Worm (Caenorhabditis elegans) whole organism, young adult: ENCODE data around the gene nmad-1.

ENCODE experiments used
- B0261.1 ChIP-seq: sonication (generic microtip); optimal IDR thresholded peaks from 2 replicates; lab custom pipeline; 2016; ENCODE audit warnings: mild to moderate bottlenecking, missing genetic modification characterization, moderate library complexity, missing compliant biosample characterization
- D2030.7 ChIP-seq: fragments of 200-800 bp; sonication (Bioruptor generic); IDR thresholded peaks from 2 replicates; pipeline ENCODE4 v1.3.6; 2022; ENCODE audit warnings: missing genetic modification reagents, missing genetic modification characterization, missing compliant biosample characterization
- F23B12.7 ChIP-seq: sonication (generic microtip); optimal IDR thresholded peaks from 2 replicates; lab custom pipeline; 2017; ENCODE audit warnings: missing genetic modification characterization, mild to moderate bottlenecking, missing compliant biosample characterization, antibody characterized with exemption, moderate library complexity; ENCODE audit not compliant: insufficient read depth
- F33H1.4 ChIP-seq: fragments of 200-800 bp; sonication (Bioruptor generic); IDR thresholded peaks from 2 replicates; pipeline ENCODE4 v1.3.6; 2022; ENCODE audit warnings: missing genetic modification reagents, missing genetic modification characterization, missing compliant biosample characterization
- F39B2.1 ChIP-seq: fragments of 200-800 bp; sonication (Bioruptor generic); IDR thresholded peaks from 2 replicates; pipeline ENCODE4 v1.3.6; 2022; ENCODE audit warnings: missing genetic modification reagents, missing genetic modification characterization, missing compliant biosample characterization
- F52B5.7 ChIP-seq: sonication (generic microtip); optimal IDR thresholded peaks from 2 replicates; lab custom pipeline; 2016; ENCODE audit warnings: mild to moderate bottlenecking, missing genetic modification characterization, missing compliant biosample characterization
- F57C9.4 ChIP-seq: sonication (generic microtip); optimal IDR thresholded peaks from 2 replicates; lab custom pipeline; 2017; ENCODE audit warnings: mild to moderate bottlenecking, missing genetic modification characterization, missing compliant biosample characterization
- K12H6.12 ChIP-seq: fragments of 200-800 bp; sonication (Bioruptor generic); optimal IDR thresholded peaks from 2 replicates; lab custom pipeline; 2018; ENCODE audit warnings: mild to moderate bottlenecking, missing genetic modification characterization, missing compliant biosample characterization
- Y53F4B.3 ChIP-seq: fragments of 200-800 bp; sonication (Bioruptor generic); IDR thresholded peaks from 2 replicates; pipeline ENCODE4 v1.3.6; 2022; ENCODE audit warnings: missing genetic modification reagents, missing genetic modification characterization, missing compliant biosample characterization
- Y56A3A.18 ChIP-seq: fragments of 200-800 bp; sonication (Bioruptor generic); IDR thresholded peaks from 2 replicates; pipeline ENCODE4 v1.3.6; 2022; ENCODE audit warnings: missing genetic modification reagents, missing genetic modification characterization, missing compliant biosample characterization
- aptf-2 ChIP-seq: fragments of 200-800 bp; sonication (Bioruptor generic); conservative IDR thresholded peaks from 2 replicates; pipeline ENCODE4 v1.3.6; 2022; ENCODE audit warnings: missing genetic modification reagents, missing genetic modification characterization, missing compliant biosample characterization
- attf-5 ChIP-seq: fragments of 200-800 bp; sonication (Bioruptor generic); optimal IDR thresholded peaks from 2 replicates; lab custom pipeline; 2018; ENCODE audit warnings: mild to moderate bottlenecking, missing genetic modification characterization, missing compliant biosample characterization
- ceh-100 ChIP-seq: fragments of 200-800 bp; sonication (Bioruptor generic); IDR thresholded peaks from 2 replicates; pipeline ENCODE4 v1.3.6; 2022; ENCODE audit warnings: missing genetic modification reagents, missing genetic modification characterization, missing compliant biosample characterization
- ceh-40 ChIP-seq: fragments of 200-800 bp; sonication (Bioruptor generic); IDR thresholded peaks from 2 replicates; pipeline ENCODE4 v1.3.6; 2022; ENCODE audit warnings: missing genetic modification characterization, missing compliant biosample characterization
- ceh-58 ChIP-seq: fragments of 200-800 bp; sonication (Bioruptor generic); IDR thresholded peaks from 2 replicates; pipeline ENCODE4 v1.3.6; 2022; ENCODE audit warnings: missing genetic modification characterization, missing compliant biosample characterization
- ceh-91 ChIP-seq: fragments of 200-800 bp; sonication (Bioruptor generic); IDR thresholded peaks from 2 replicates; pipeline ENCODE4 v1.3.6; 2022; ENCODE audit warnings: missing genetic modification reagents, missing genetic modification characterization, missing compliant biosample characterization
- dox-1 ChIP-seq: fragments of 200-800 bp; sonication (Bioruptor generic); IDR thresholded peaks from 2 replicates; pipeline ENCODE4 v1.3.6; 2022; ENCODE audit warnings: missing genetic modification reagents, missing genetic modification characterization, missing compliant biosample characterization
- dpff-1 ChIP-seq: sonication (generic microtip); optimal IDR thresholded peaks from 2 replicates; lab custom pipeline; 2017; ENCODE audit warnings: mild to moderate bottlenecking, missing genetic modification characterization, missing compliant biosample characterization
- efl-1 ChIP-seq: fragments of 150-350 bp; optimal IDR thresholded peaks from 2 replicates; lab custom pipeline; 2014; ENCODE audit warnings: missing biosample characterization, missing genetic modification reagents, missing genetic modification characterization
- egl-18 ChIP-seq: fragments of 200-800 bp; sonication (Bioruptor generic); IDR thresholded peaks from 2 replicates; pipeline ENCODE4 v1.3.6; 2022; ENCODE audit warnings: missing genetic modification reagents, missing genetic modification characterization, missing compliant biosample characterization
- ets-4 ChIP-seq: fragments of 200-800 bp; sonication (Bioruptor generic); optimal IDR thresholded peaks from 2 replicates; lab custom pipeline; 2018; ENCODE audit warnings: mild to moderate bottlenecking, missing genetic modification characterization, missing compliant biosample characterization
- fkh-3 ChIP-seq: sonication (generic microtip); optimal IDR thresholded peaks from 2 replicates; lab custom pipeline; 2016; ENCODE audit warnings: mild to moderate bottlenecking, missing genetic modification characterization, missing compliant biosample characterization
- him-1 ChIP-seq: sonication (generic microtip); optimal IDR thresholded peaks from 2 replicates; lab custom pipeline; 2016; ENCODE audit warnings: missing genotype, missing genetic modification reagents, missing genetic modification characterization, missing compliant biosample characterization
- hlh-12 ChIP-seq: sonication (generic microtip); optimal IDR thresholded peaks from 2 replicates; lab custom pipeline; 2016; ENCODE audit warnings: missing genetic modification characterization, missing compliant biosample characterization
- hmg-1.2 ChIP-seq: fragments of 200-800 bp; sonication (Bioruptor generic); IDR thresholded peaks from 2 replicates; pipeline ENCODE4 v1.3.6; 2022; ENCODE audit warnings: missing genetic modification reagents, missing genetic modification characterization, missing compliant biosample characterization
- hrde-1 ChIP-seq: sonication (generic microtip); optimal IDR thresholded peaks from 2 replicates; lab custom pipeline; 2016; ENCODE audit warnings: missing genetic modification characterization, mild to moderate bottlenecking, missing compliant biosample characterization, moderate library complexity, missing genotype, missing genetic modification reagents, borderline replicate concordance
- let-607 ChIP-seq, 2 experiments: fragments of 200-800 bp in 1 of 2; sonication (Bioruptor generic) in 1 of 2; sonication (generic microtip) in 1 of 2; optimal IDR thresholded peaks; 2 replicates each; lab custom pipeline; 2016 to 2018; ENCODE audit warnings: mild to moderate bottlenecking in 2 of 2, missing compliant biosample characterization in 2 of 2, missing genetic modification characterization in 2 of 2, moderate library complexity in 2 of 2, missing genotype in 1 of 2
- lin-26 ChIP-seq: fragments of 200-800 bp; sonication (Bioruptor generic); IDR thresholded peaks from 2 replicates; pipeline ENCODE4 v1.3.6; 2022; ENCODE audit warnings: missing genetic modification reagents, missing genetic modification characterization, missing compliant biosample characterization
- lin-35 ChIP-seq, 3 experiments: fragments of 150-350 bp in 2 of 3; sonication (generic microtip) in 1 of 3; optimal IDR thresholded peaks; 2 replicates each; lab custom pipeline; 2014 to 2018; ENCODE audit warnings: missing biosample characterization in 3 of 3, missing genetic modification characterization in 3 of 3, missing genetic modification reagents in 3 of 3
- lir-1 ChIP-seq: fragments of 200-800 bp; sonication (Bioruptor generic); conservative IDR thresholded peaks from 2 replicates; pipeline ENCODE4 v1.3.6; 2022; ENCODE audit warnings: missing genetic modification reagents, missing genetic modification characterization, missing compliant biosample characterization
- madf-10 ChIP-seq: sonication (generic microtip); optimal IDR thresholded peaks from 2 replicates; lab custom pipeline; 2016; ENCODE audit warnings: mild to moderate bottlenecking, missing genetic modification characterization, missing compliant biosample characterization
- madf-8 ChIP-seq: fragments of 200-800 bp; sonication (Bioruptor generic); conservative IDR thresholded peaks from 2 replicates; pipeline ENCODE4 v1.3.6; 2022; ENCODE audit warnings: missing genetic modification reagents, missing genetic modification characterization, missing compliant biosample characterization
- mes-4 ChIP-seq: sonication (generic microtip); optimal IDR thresholded peaks from 2 replicates; lab custom pipeline; 2016; ENCODE audit warnings: missing genotype, missing genetic modification characterization, missing compliant biosample characterization
- nfya-2 ChIP-seq: fragments of 200-800 bp; sonication (Bioruptor generic); IDR thresholded peaks from 2 replicates; pipeline ENCODE4 v1.3.6; 2022; ENCODE audit warnings: missing genetic modification reagents, missing genetic modification characterization, missing compliant biosample characterization
- nhr-120 ChIP-seq: fragments of 200-800 bp; sonication (Bioruptor generic); IDR thresholded peaks from 2 replicates; pipeline ENCODE4 v1.3.6; 2022; ENCODE audit warnings: missing genetic modification characterization, missing compliant biosample characterization
- pbrm-1 ChIP-seq: fragments of 200-800 bp; sonication (Bioruptor generic); IDR thresholded peaks from 2 replicates; pipeline ENCODE4 v1.3.6; 2022; ENCODE audit warnings: missing genetic modification reagents, missing genetic modification characterization, missing compliant biosample characterization
- pha-4 ChIP-seq: fragments of 150-350 bp; sonication (generic microtip); optimal IDR thresholded peaks from 2 replicates; lab custom pipeline; 2014; ENCODE audit warnings: missing biosample characterization, missing genetic modification reagents, missing genetic modification characterization
- repo-1 ChIP-seq: sonication (generic microtip); optimal IDR thresholded peaks from 2 replicates; lab custom pipeline; 2017; ENCODE audit warnings: mild to moderate bottlenecking, missing genetic modification characterization, missing compliant biosample characterization
- sdz-38 ChIP-seq: sonication (generic microtip); optimal IDR thresholded peaks from 2 replicates; lab custom pipeline; 2016; ENCODE audit warnings: missing genotype, missing genetic modification characterization, missing compliant biosample characterization
- snpc-1.1 ChIP-seq: sonication (generic microtip); optimal IDR thresholded peaks from 2 replicates; lab custom pipeline; 2017; ENCODE audit warnings: missing genetic modification characterization, mild to moderate bottlenecking, missing compliant biosample characterization, antibody characterized with exemption, moderate library complexity, missing genotype, missing genetic modification reagents; ENCODE audit not compliant: insufficient read depth
- snpc-4 ChIP-seq, 5 experiments: fragments of 150-350 bp in 1 of 5; sonication (generic microtip) in 4 of 5; optimal IDR thresholded peaks; 2 replicates each; lab custom pipeline; 2014 to 2018; ENCODE audit warnings: missing genetic modification characterization in 5 of 5, missing biosample characterization in 3 of 5, antibody characterized with exemption in 2 of 5, mild to moderate bottlenecking in 2 of 5, missing compliant biosample characterization in 2 of 5, missing genotype in 2 of 5, moderate library complexity in 2 of 5, missing genetic modification reagents in 1 of 5
- sptf-2 ChIP-seq: fragments of 200-800 bp; sonication (Bioruptor generic); optimal IDR thresholded peaks from 2 replicates; lab custom pipeline; 2018; ENCODE audit warnings: mild to moderate bottlenecking, missing genetic modification characterization, missing compliant biosample characterization
- tbp1 ChIP-seq: fragments of 200-800 bp; sonication (Bioruptor generic); optimal IDR thresholded peaks from 2 replicates; lab custom pipeline; 2018; ENCODE audit warnings: mild to moderate bottlenecking, missing genetic modification characterization, missing compliant biosample characterization
- unc-130 ChIP-seq: sonication (generic microtip); optimal IDR thresholded peaks from 2 replicates; lab custom pipeline; 2016; ENCODE audit warnings: missing genetic modification reagents, missing genetic modification characterization, missing compliant biosample characterization
- unc-62 ChIP-seq: fragments of 150-350 bp; optimal IDR thresholded peaks from 2 replicates; lab custom pipeline; 2014; ENCODE audit warnings: missing biosample characterization, missing genetic modification reagents, missing genetic modification characterization
- ztf-22 ChIP-seq: fragments of 200-800 bp; sonication (Bioruptor generic); optimal IDR thresholded peaks from 2 replicates; lab custom pipeline; 2018; ENCODE audit warnings: mild to moderate bottlenecking, missing genetic modification characterization, moderate library complexity, missing compliant biosample characterization
- ztf-26 ChIP-seq: sonication (generic microtip); optimal IDR thresholded peaks from 2 replicates; lab custom pipeline; 2017; ENCODE audit warnings: missing genetic modification characterization, missing compliant biosample characterization
- ztf-6 ChIP-seq: fragments of 200-800 bp; sonication (Bioruptor generic); IDR thresholded peaks from 2 replicates; pipeline ENCODE4 v1.3.6; 2022; ENCODE audit warnings: missing genetic modification reagents, missing genetic modification characterization, missing compliant biosample characterization

The nmad-1 gene

ce11 chrIII:5591668-5592149 lies 37.0 kb upstream of the nmad-1 start, which contains the start of the genes ddx-15 and ucr-1 (continued):
- TF ChIP-seq madf-10 (tag; lab: Kevin White, UChicago) (no peak), pbrm-1 (peak; percentile 59; the same call in 1 of the 2 replicates), snpc-1.1 (tag; lab: Kevin White, UChicago) (peak; percentile 8), aptf-2 (GFP tag; lab: Robert Waterston, UW) (no peak), ceh-40 (GFP tag; lab: Robert Waterston, UW) (no peak), fkh-3 (no peak), unc-130 (GFP tag; lab: Kevin White, UChicago) (no peak), efl-1 (GFP tag; lab: Kevin White, UChicago) (peak; percentile 40), sdz-38 (tag; lab: Kevin White, UChicago) (no peak), ceh-91 (peak; percentile 64), dox-1 (GFP tag; lab: Robert Waterston, UW) (peak; percentile 66), attf-5 (GFP tag; lab: Kevin White, UChicago) (peak; percentile 63), K12H6.12 (tag; lab: Kevin White, UChicago) (no peak), ztf-6 (GFP tag; lab: Robert Waterston, UW) (no peak), mes-4 (tag; lab: Kevin White, UChicago) (no peak), ztf-26 (tag; lab: Kevin White, UChicago) (no peak), F33H1.4 (GFP tag; lab: Robert Waterston, UW) (peak; percentile 96), Y53F4B.3 (GFP tag; lab: Robert Waterston, UW) (no peak), ets-4 (GFP tag; lab: Kevin White, UChicago) (no peak), F52B5.7 (tag; lab: Kevin White, UChicago) (no peak), F23B12.7 (tag; lab: Kevin White, UChicago) (peak; percentile 47), B0261.1 (no peak), F57C9.4 (tag; lab: Kevin White, UChicago) (no peak), him-1 (tag; lab: Kevin White, UChicago) (no peak), dpff-1 (no peak), D2030.7 (GFP tag; lab: Robert Waterston, UW) (peak; percentile 62), Y56A3A.18 (GFP tag; lab: Robert Waterston, UW) (no peak), ztf-22 (GFP tag; lab: Kevin White, UChicago) (no peak), sptf-2 (GFP tag; lab: Kevin White, UChicago) (no peak), ceh-58 (no peak), lin-26 (GFP tag; lab: Robert Waterston, UW) (no peak), lir-1 (no peak), hrde-1 (no peak), tbp1 (GFP tag; lab: Kevin White, UChicago) (peak; percentile 40), nfya-2 (GFP tag; lab: Robert Waterston, UW) (no peak), hlh-12 (tag; lab: Kevin White, UChicago) (no peak), let-607 (tag; optimal IDR thresholded peaks at IDR 0.05; lab: Kevin White, UChicago) (no peak), ceh-100 (no peak), F39B2.1 (GFP tag; lab: Robert Waterston, UW) (no peak), snpc-4 (GFP tag; optimal IDR thresholded peaks at IDR 0.05; lab: Kevin White, UChicago) (no peak), snpc-4 (tag; optimal IDR thresholded peaks at IDR 0.05; lab: Kevin White, UChicago) (peak in 2 of 4 experiments; percentile 1 to 45), repo-1 (tag; lab: Kevin White, UChicago) (no peak), unc-62 (GFP tag; lab: Kevin White, UChicago) (no peak), egl-18 (no peak), madf-8 (GFP tag; lab: Robert Waterston, UW) (peak; percentile 31; the same call in 1 of the 2 replicates), nhr-120 (no peak), hmg-1.2 (GFP tag; lab: Robert Waterston, UW) (peak; percentile 86), pha-4 (tag; lab: Kevin White, UChicago) (no peak), lin-35 (GFP tag; optimal IDR thresholded peaks at IDR 0.05; lab: Kevin White, UChicago) (peak in 1 of 3 experiments; percentile 36)
